Fruit fly (Drosophila melanogaster) whole organism, embryonic: Measurements from ENCODE around the gene Syt1.
A peak's percentile ranks its signal among the peaks of the same experiment; 100 is the strongest.

Experiments
- Aef1 ChIP-seq: fragments of 200-800 bp; sonication (Bioruptor generic); IDR thresholded peaks from 3 replicates; pipeline ENCODE4 v1.3.6; 2022; ENCODE audit warnings: missing biosample characterization, missing genetic modification characterization
- CG10959 ChIP-seq: fragments of 200-800 bp; sonication (Bioruptor generic); IDR thresholded peaks from 2 replicates; pipeline ENCODE4 v1.3.6; 2022; ENCODE audit warnings: missing biosample characterization, missing genetic modification characterization
- CG11093 ChIP-seq: fragments of 200-800 bp; sonication (Bioruptor generic); IDR thresholded peaks from 3 replicates; pipeline ENCODE4 v1.3.6; 2022; ENCODE audit warnings: missing biosample characterization, missing genetic modification characterization
- CG11247 ChIP-seq: fragments of 200-800 bp; sonication (Bioruptor generic); IDR thresholded peaks from 2 replicates; pipeline ENCODE4 v1.3.6; 2022; ENCODE audit warnings: missing biosample characterization, missing genetic modification characterization
- CG11456 ChIP-seq: fragments of 200-800 bp; sonication (Bioruptor generic); IDR thresholded peaks from 3 replicates; pipeline ENCODE4 v1.3.6; 2022; ENCODE audit warnings: missing biosample characterization, missing genetic modification characterization
- CG11696 ChIP-seq: fragments of 200-800 bp; sonication (Bioruptor generic); IDR thresholded peaks from 2 replicates; pipeline ENCODE4 v1.3.6; 2022; ENCODE audit warnings: missing biosample characterization, missing genetic modification characterization
- CG13287 ChIP-seq: fragments of 200-800 bp; sonication (Bioruptor generic); IDR thresholded peaks from 2 replicates; pipeline ENCODE4 v1.3.6; 2022; ENCODE audit warnings: missing biosample characterization, missing genetic modification characterization; ENCODE audit not compliant: partially characterized antibody
- CG13296 ChIP-seq: fragments of 200-800 bp; sonication (Bioruptor generic); optimal IDR thresholded peaks from 3 replicates; lab custom pipeline; 2018; ENCODE audit warnings: missing biosample characterization, mild to moderate bottlenecking, missing genetic modification characterization
- CG15514 ChIP-seq: fragments of 200-800 bp; sonication (Bioruptor generic); optimal IDR thresholded peaks from 3 replicates; lab custom pipeline; 2017; ENCODE audit warnings: missing biosample characterization, missing genetic modification characterization, mild to moderate bottlenecking, moderate library complexity, missing genetic modification reagents
- CG15696 ChIP-seq: fragments of 200-800 bp; sonication (Bioruptor generic); optimal IDR thresholded peaks from 2 replicates; lab custom pipeline; 2019; ENCODE audit warnings: missing biosample characterization, mild to moderate bottlenecking, missing genetic modification characterization, moderate library complexity
- CG16779 ChIP-seq: fragments of 200-800 bp; sonication (Bioruptor generic); IDR thresholded peaks from 2 replicates; pipeline ENCODE4 v1.3.6; 2022; ENCODE audit warnings: missing biosample characterization, missing genetic modification characterization
- CG17359 ChIP-seq: fragments of 200-800 bp; sonication (Bioruptor generic); optimal IDR thresholded peaks from 3 replicates; lab custom pipeline; 2018; ENCODE audit warnings: missing biosample characterization, mild to moderate bottlenecking, missing genetic modification characterization, moderate library complexity
- CG17385 ChIP-seq: fragments of 200-800 bp; sonication (Bioruptor generic); optimal IDR thresholded peaks from 3 replicates; lab custom pipeline; 2018; ENCODE audit warnings: missing biosample characterization, mild to moderate bottlenecking, missing genetic modification characterization
- CG17912 ChIP-seq: fragments of 200-800 bp; sonication (Bioruptor generic); optimal IDR thresholded peaks from 2 replicates; lab custom pipeline; 2018; ENCODE audit warnings: missing biosample characterization, mild to moderate bottlenecking, missing genetic modification characterization
- CG18476 ChIP-seq: fragments of 200-800 bp; sonication (Bioruptor generic); optimal IDR thresholded peaks from 2 replicates; lab custom pipeline; 2016; ENCODE audit warnings: missing biosample characterization, mild to moderate bottlenecking, missing genetic modification characterization
- CG2116 ChIP-seq: fragments of 200-800 bp; sonication (Bioruptor generic); optimal IDR thresholded peaks from 3 replicates; lab custom pipeline; 2018; ENCODE audit warnings: missing biosample characterization, mild to moderate bottlenecking, missing genetic modification characterization
- CG3995 ChIP-seq: fragments of 200-800 bp; sonication (Bioruptor generic); optimal IDR thresholded peaks from 3 replicates; lab custom pipeline; 2016; ENCODE audit warnings: missing biosample characterization, missing genetic modification characterization
- CG43689 ChIP-seq: fragments of 200-800 bp; sonication (Bioruptor generic); IDR thresholded peaks from 2 replicates; pipeline ENCODE4 v1.3.6; 2022; ENCODE audit warnings: missing biosample characterization, missing genetic modification characterization
- CG4707 ChIP-seq: fragments of 200-800 bp; sonication (Bioruptor generic); optimal IDR thresholded peaks from 2 replicates; lab custom pipeline; 2018; ENCODE audit warnings: missing biosample characterization, mild to moderate bottlenecking, missing genetic modification characterization, moderate library complexity
- CG5180 ChIP-seq: fragments of 200-800 bp; sonication (Bioruptor generic); optimal IDR thresholded peaks from 3 replicates; lab custom pipeline; 2017; ENCODE audit warnings: missing biosample characterization, missing genetic modification characterization, mild to moderate bottlenecking, moderate library complexity, missing genetic modification reagents
- CG7372 ChIP-seq: fragments of 200-800 bp; sonication (Bioruptor generic); IDR thresholded peaks from 2 replicates; pipeline ENCODE4 v1.3.6; 2022; ENCODE audit warnings: missing biosample characterization, missing genetic modification characterization
- CG7963 ChIP-seq: fragments of 200-800 bp; sonication (Bioruptor generic); IDR thresholded peaks from 3 replicates; pipeline ENCODE4 v1.3.6; 2022; ENCODE audit warnings: missing biosample characterization, missing genetic modification characterization; ENCODE audit not compliant: partially characterized antibody
- CG8089 ChIP-seq: fragments of 200-800 bp; sonication (Bioruptor generic); optimal IDR thresholded peaks from 3 replicates; lab custom pipeline; 2016; ENCODE audit warnings: missing biosample characterization, missing genetic modification characterization
- Deaf1 ChIP-seq: fragments of 200-800 bp; optimal IDR thresholded peaks from 3 replicates; lab custom pipeline; 2019; ENCODE audit warnings: missing biosample characterization, mild to moderate bottlenecking, missing genetic modification characterization, moderate library complexity
- E2f1 ChIP-seq: fragments of 200-800 bp; sonication (Bioruptor generic); IDR thresholded peaks from 2 replicates; pipeline ENCODE4 v1.3.6; 2022; ENCODE audit warnings: missing biosample characterization, missing genetic modification characterization
- Hand ChIP-seq: fragments of 200-800 bp; sonication (Bioruptor generic); optimal IDR thresholded peaks from 2 replicates; lab custom pipeline; 2017; ENCODE audit warnings: mild to moderate bottlenecking, missing biosample characterization, missing genetic modification reagents, missing genetic modification characterization
- Hmx ChIP-seq: fragments of 200-800 bp; sonication (Bioruptor generic); optimal IDR thresholded peaks from 2 replicates; lab custom pipeline; 2016; ENCODE audit warnings: missing biosample characterization, missing genetic modification characterization
- Meics ChIP-seq: fragments of 200-800 bp; sonication (Bioruptor generic); optimal IDR thresholded peaks from 2 replicates; lab custom pipeline; 2017; ENCODE audit warnings: missing biosample characterization, mild to moderate bottlenecking, missing genetic modification characterization
- Myb ChIP-seq: fragments of 200-800 bp; sonication (Bioruptor generic); optimal IDR thresholded peaks from 2 replicates; lab custom pipeline; 2016; ENCODE audit warnings: missing biosample characterization, missing genetic modification characterization
- Poxn ChIP-seq: fragments of 200-800 bp; sonication (Bioruptor generic); IDR thresholded peaks from 2 replicates; pipeline ENCODE4 v1.3.6; 2022; ENCODE audit warnings: missing biosample characterization, missing genetic modification characterization
- Ravus ChIP-seq: fragments of 200-800 bp; sonication (Bioruptor generic); IDR thresholded peaks from 2 replicates; pipeline ENCODE4 v1.3.6; 2022; ENCODE audit warnings: missing biosample characterization, missing genetic modification characterization
- Sry-β ChIP-seq: fragments of 200-800 bp; sonication (Bioruptor generic); optimal IDR thresholded peaks from 2 replicates; lab custom pipeline; 2018; ENCODE audit warnings: missing biosample characterization, mild to moderate bottlenecking, missing genetic modification characterization, moderate library complexity
- crc ChIP-seq: fragments of 200-800 bp; sonication (Bioruptor generic); optimal IDR thresholded peaks from 2 replicates; lab custom pipeline; 2016; ENCODE audit warnings: missing biosample characterization, missing genetic modification characterization
- ems ChIP-seq: fragments of 200-800 bp; sonication (Bioruptor generic); optimal IDR thresholded peaks from 3 replicates; lab custom pipeline; 2016; ENCODE audit warnings: missing biosample characterization, missing genetic modification characterization
- eve ChIP-seq, 2 experiments: fragments of >200 bp; optimal IDR thresholded peaks; 2 replicates each; lab custom pipeline; 2017; ENCODE audit warnings: missing biosample characterization in 2 of 2, missing genetic modification characterization in 2 of 2
- eyg ChIP-seq: fragments of 200-800 bp; sonication (Bioruptor generic); optimal IDR thresholded peaks from 3 replicates; lab custom pipeline; 2016; ENCODE audit warnings: missing biosample characterization, missing genetic modification characterization
- grau ChIP-seq: fragments of 200-800 bp; optimal IDR thresholded peaks from 3 replicates; lab custom pipeline; 2019; ENCODE audit warnings: missing biosample characterization, mild to moderate bottlenecking, missing genetic modification characterization, moderate library complexity
- klu ChIP-seq: fragments of 200-800 bp; sonication (Bioruptor generic); IDR thresholded peaks from 2 replicates; pipeline ENCODE4 v1.3.6; 2022; ENCODE audit warnings: missing biosample characterization, missing genetic modification characterization
- lab ChIP-seq: fragments of 200-800 bp; sonication (Bioruptor generic); optimal IDR thresholded peaks from 3 replicates; lab custom pipeline; 2017; ENCODE audit warnings: missing biosample characterization, missing genetic modification characterization, mild to moderate bottlenecking, moderate library complexity, missing genetic modification reagents
- lola ChIP-seq, 3 experiments: fragments of >200 bp in 2 of 3; fragments of 200-800 bp in 1 of 3; sonication (Bioruptor generic) in 1 of 3; optimal IDR thresholded peaks; 2 replicates each; lab custom pipeline; 2017 to 2019; ENCODE audit warnings: missing biosample characterization in 3 of 3, missing genetic modification characterization in 3 of 3, mild to moderate bottlenecking in 1 of 3, moderate library complexity in 1 of 3
- mirr ChIP-seq: fragments of 200-800 bp; sonication (Bioruptor generic); optimal IDR thresholded peaks from 3 replicates; lab custom pipeline; 2018; ENCODE audit warnings: missing biosample characterization, mild to moderate bottlenecking, missing genetic modification characterization
- pho ChIP-seq: fragments of 200-800 bp; sonication (Bioruptor generic); optimal IDR thresholded peaks from 2 replicates; lab custom pipeline; 2016; ENCODE audit warnings: missing biosample characterization, missing genetic modification characterization
- pzg ChIP-seq: fragments of 200-800 bp; sonication (Bioruptor generic); optimal IDR thresholded peaks from 3 replicates; lab custom pipeline; 2018; ENCODE audit warnings: missing biosample characterization, mild to moderate bottlenecking, missing genetic modification characterization, moderate library complexity
- salm ChIP-seq: fragments of 200-800 bp; sonication (Bioruptor generic); optimal IDR thresholded peaks from 2 replicates; lab custom pipeline; 2018; ENCODE audit warnings: missing biosample characterization, mild to moderate bottlenecking, missing genetic modification characterization
- schlank ChIP-seq: fragments of 200-800 bp; sonication (Bioruptor generic); optimal IDR thresholded peaks from 2 replicates; lab custom pipeline; 2018; ENCODE audit warnings: missing biosample characterization, mild to moderate bottlenecking, missing genetic modification characterization
- sisA ChIP-seq: fragments of 200-800 bp; sonication (Bioruptor generic); IDR thresholded peaks from 2 replicates; pipeline ENCODE4 v1.3.6; 2022; ENCODE audit warnings: missing biosample characterization, missing genetic modification characterization
- sna ChIP-seq: fragments of 200-800 bp; sonication (Bioruptor generic); IDR thresholded peaks from 2 replicates; pipeline ENCODE4 v1.3.6; 2022; ENCODE audit warnings: missing biosample characterization, missing genetic modification characterization; ENCODE audit not compliant: partially characterized antibody
- ssp ChIP-seq: fragments of 200-800 bp; sonication (Bioruptor generic); IDR thresholded peaks from 2 replicates; pipeline ENCODE4 v1.3.6; 2022; ENCODE audit warnings: missing biosample characterization, missing genetic modification characterization
- zfh2 ChIP-seq: fragments of 200-800 bp; sonication (Bioruptor generic); optimal IDR thresholded peaks from 2 replicates; lab custom pipeline; 2016; ENCODE audit warnings: missing biosample characterization, missing genetic modification characterization

Syt1 gene

DNA sequence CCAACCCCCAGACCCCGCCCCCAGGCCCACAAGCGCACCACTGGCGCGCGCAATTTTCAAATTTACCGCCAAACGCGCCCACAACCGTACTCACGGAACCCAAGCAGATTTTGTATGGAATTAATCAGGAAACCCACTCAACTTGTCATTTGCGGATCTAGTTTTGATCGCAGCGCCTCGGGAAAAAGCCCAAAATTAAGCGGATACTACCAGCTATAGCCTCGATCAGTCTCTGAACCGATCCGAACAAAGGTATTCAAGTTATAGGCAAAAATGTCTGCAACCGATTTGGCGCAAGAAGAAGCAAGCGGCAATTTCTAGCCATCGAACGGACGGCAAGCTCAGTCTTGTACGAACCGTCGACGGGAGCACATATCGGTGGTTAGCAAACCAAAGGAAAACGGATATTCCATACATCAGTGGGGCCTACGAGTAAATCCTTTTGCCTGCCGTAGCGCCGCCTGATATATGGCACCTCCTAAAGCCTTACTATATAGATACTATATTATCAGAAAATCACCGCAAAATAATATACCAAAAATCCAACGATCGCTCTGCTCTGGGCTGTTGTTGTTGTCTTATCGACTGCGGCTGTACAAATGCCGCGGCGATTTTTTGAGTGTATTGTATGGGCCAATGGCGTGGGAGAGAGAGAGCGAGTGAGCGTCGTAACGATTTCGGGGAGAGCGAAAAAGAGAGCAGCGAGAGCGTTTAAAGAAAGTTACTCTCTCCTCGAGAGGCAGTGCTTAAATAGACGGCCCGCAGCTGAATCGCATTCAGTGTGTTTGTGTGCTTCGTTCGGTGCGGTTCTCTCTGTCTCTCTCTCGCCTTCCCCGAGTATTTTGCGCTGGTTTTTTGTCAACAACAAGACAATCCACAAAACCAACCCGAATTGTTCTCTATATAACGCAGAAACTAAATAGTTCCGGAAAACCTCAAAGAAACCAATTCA, 47.0 kb downstream of the Syt1 start, which contains the start of gene Pgk (continued):
- TF ChIP-seq Ravus (GFP tag; lab: Robert Waterston, UW) (no peak), Aef1 (GFP tag; lab: Robert Waterston, UW) (no peak), CG10959 (GFP tag; lab: Robert Waterston, UW) (no peak), salm (peak; percentile 66), Hmx (GFP tag; lab: Kevin White, UChicago) (no peak), CG8089 (peak; percentile 40), eyg (GFP tag; lab: Kevin White, UChicago) (peak; percentile 28), CG15514 (GFP tag; lab: Kevin White, UChicago) (peak; percentile 20), schlank (tag; lab: Kevin White, UChicago) (no peak), CG13287 (GFP tag; lab: Robert Waterston, UW) (no peak), sna (GFP tag; lab: Robert Waterston, UW) (no peak), lab (GFP tag; lab: Kevin White, UChicago) (peak; percentile 67), CG17359 (tag; lab: Kevin White, UChicago) (peak; percentile 33), CG43689 (GFP tag; lab: Robert Waterston, UW) (no peak), CG7372 (GFP tag; lab: Robert Waterston, UW) (no peak), pzg (GFP tag; lab: Kevin White, UChicago) (peak; percentile 32), CG4707 (GFP tag; lab: Kevin White, UChicago) (no peak), CG3995 (GFP tag; lab: Kevin White, UChicago) (no peak), CG11456 (GFP tag; lab: Robert Waterston, UW) (no peak), eve (GFP tag; optimal IDR thresholded peaks at IDR 0.05; lab: Kevin White, UChicago) (no peak), CG15696 (tag; lab: Kevin White, UChicago) (no peak), mirr (GFP tag; lab: Kevin White, UChicago) (no peak), CG11093 (GFP tag; lab: Robert Waterston, UW) (no peak), CG11247 (GFP tag; lab: Robert Waterston, UW) (no peak), CG16779 (no peak), ems (GFP tag; lab: Kevin White, UChicago) (peak; percentile 62), grau (tag; lab: Kevin White, UChicago) (peak; percentile 42), CG5180 (GFP tag; lab: Kevin White, UChicago) (peak; percentile 69), Myb (GFP tag; lab: Kevin White, UChicago) (peak; percentile 37), lola (GFP tag; optimal IDR thresholded peaks at IDR 0.05; lab: Kevin White, UChicago) (peak in 1 of 3 experiments; percentile 0), Hand (GFP tag; lab: Kevin White, UChicago) (peak; percentile 75), CG13296 (peak; percentile 79), pho (GFP tag; lab: Kevin White, UChicago) (peak; percentile 47), Poxn (no peak), zfh2 (GFP tag; lab: Kevin White, UChicago) (no peak), CG18476 (peak; percentile 59), CG11696 (GFP tag; lab: Robert Waterston, UW) (no peak), CG17912 (GFP tag; lab: Kevin White, UChicago) (no peak), klu (GFP tag; lab: Robert Waterston, UW) (no peak), sisA (no peak), Deaf1 (tag; lab: Kevin White, UChicago) (peak; percentile 63), Meics (GFP tag; lab: Kevin White, UChicago) (peak; percentile 10), CG7963 (GFP tag; lab: Robert Waterston, UW) (no peak), E2f1 (GFP tag; lab: Robert Waterston, UW) (no peak), crc (no peak), CG17385 (peak; percentile 100), ssp (GFP tag; lab: Robert Waterston, UW) (no peak), Sry-β (GFP tag; lab: Kevin White, UChicago) (peak; percentile 71), CG2116 (peak; percentile 29)
